Fruit fly (Drosophila melanogaster): ENCODE results near the gene glec.

dm6 chr3R:21857509-21857908 is 1.4 kb upstream of the glec start:
- TF ChIP-seq CTCF (optimal IDR thresholded peaks at IDR 0.05), result no peak
- TF ChIP-seq CG8478 (optimal IDR thresholded peaks at IDR 0.05), result no peak
